Fruit fly (Drosophila melanogaster) S2 (cell line): ENCODE results near the gene Prdm13.

Source experiments
- CG8478 ChIP-seq: fragments of >200 bp; optimal IDR thresholded peaks from 2 replicates; lab custom pipeline; 2018
- CTCF ChIP-seq, 2 experiments: fragments of >200 bp; optimal IDR thresholded peaks; 2 replicates each; lab custom pipeline; 2018

- TF ChIP-seq CG8478 (no peak), CTCF (optimal IDR thresholded peaks at IDR 0.05; lab: Kevin White, UChicago) (no peak)
Measured at dm6 chr3L:6129591-6129990, 33.3 kb upstream of the Prdm13 start.
